Fruit fly (Drosophila melanogaster): ENCODE results near the gene Obp8a.

Obp8a gene

dm6 chrX:9243417-9243884 lies 28.8 kb downstream of the Obp8a start, which contains the start of the genes mxc and Larp7 (continued):
- TF ChIP-seq slp2 (GFP tag; optimal IDR thresholded peaks at IDR 0.05) (peak; percentile 57), pum (GFP tag; optimal IDR thresholded peaks at IDR 0.05) (peak; percentile 63), CG34422 (GFP tag; IDR thresholded peaks at IDR 0.05) (no peak), CG6654 (GFP tag; optimal IDR thresholded peaks at IDR 0.05) (no peak), rib (GFP tag; IDR thresholded peaks at IDR 0.05) (peak; percentile 38; the same call in 1 of the 2 replicates), CG13287 (GFP tag; IDR thresholded peaks at IDR 0.05; ENCODE audit: partially characterized antibody) (peak; percentile 85), CG10565 (GFP tag; optimal IDR thresholded peaks at IDR 0.05) (no peak), H2.0 (GFP tag; IDR thresholded peaks at IDR 0.05) (no peak), Stat92E (GFP tag; optimal IDR thresholded peaks at IDR 0.05) (no peak), sug (tag; optimal IDR thresholded peaks at IDR 0.05) (no peak), NfI (GFP tag; optimal IDR thresholded peaks at IDR 0.05) (peak; percentile 60), CG10209 (GFP tag; optimal IDR thresholded peaks at IDR 0.05) (peak; percentile 27), CG15479 (GFP tag; optimal IDR thresholded peaks at IDR 0.05) (no peak), bcd (GFP tag; optimal IDR thresholded peaks at IDR 0.05) (peak; percentile 49), kah (GFP tag; optimal IDR thresholded peaks at IDR 0.05) (no peak), nmo (GFP tag; optimal IDR thresholded peaks at IDR 0.05) (peak; percentile 73), bbx (GFP tag; IDR thresholded peaks at IDR 0.05; ENCODE audit: partially characterized antibody) (peak; percentile 62), chif (GFP tag; optimal IDR thresholded peaks at IDR 0.05) (peak; percentile 51 to 67), CG17186 (GFP tag; optimal IDR thresholded peaks at IDR 0.05) (peak; percentile 83), usp (GFP tag; optimal IDR thresholded peaks at IDR 0.05) (no peak), HLH4C (GFP tag; IDR thresholded peaks at IDR 0.05; ENCODE audit: partially characterized antibody) (peak; percentile 80), CG4282 (GFP tag; optimal IDR thresholded peaks at IDR 0.05) (peak; percentile 16), dan (GFP tag; IDR thresholded peaks at IDR 0.05) (no peak), zen2 (GFP tag; IDR thresholded peaks at IDR 0.05; ENCODE audit: partially characterized antibody) (peak; percentile 67; the same call in 1 of the 3 replicates), toy (GFP tag; IDR thresholded peaks at IDR 0.05) (no peak), CG4730 (GFP tag; IDR thresholded peaks at IDR 0.05) (no peak), nau (GFP tag; optimal IDR thresholded peaks at IDR 0.05) (no peak), croc (GFP tag; conservative IDR thresholded peaks at IDR 0.05) (no peak; the same call in 2 of the 3 replicates), disco-r (GFP tag; optimal IDR thresholded peaks at IDR 0.05) (no peak), ssp (GFP tag; IDR thresholded peaks at IDR 0.05) (peak; percentile 55), CG6689 (GFP tag; IDR thresholded peaks at IDR 0.05) (peak; percentile 57; the same call in 1 of the 2 replicates), ara (GFP tag; IDR thresholded peaks at IDR 0.05) (no peak), sima (GFP tag; optimal IDR thresholded peaks at IDR 0.05) (no peak), Atf-2 (GFP tag; optimal IDR thresholded peaks at IDR 0.05) (peak; percentile 48), CG7987 (GFP tag; optimal IDR thresholded peaks at IDR 0.05) (no peak), bowl (GFP tag; IDR thresholded peaks at IDR 0.05) (no peak), YL-1 (GFP tag; optimal IDR thresholded peaks at IDR 0.05) (peak; percentile 26), Gsc (GFP tag; IDR thresholded peaks at IDR 0.05) (no peak), pfk (GFP tag; optimal IDR thresholded peaks at IDR 0.05) (no peak), CG14965 (GFP tag; optimal IDR thresholded peaks at IDR 0.05; ENCODE audit: borderline replicate concordance) (no peak), sqz (GFP tag; optimal IDR thresholded peaks at IDR 0.05) (no peak), wdn (GFP tag; IDR thresholded peaks at IDR 0.05) (no peak), klu (GFP tag; IDR thresholded peaks at IDR 0.05) (peak; percentile 45; the same call in 1 of the 2 replicates), fru (optimal IDR thresholded peaks at IDR 0.05) (no peak), cato (GFP tag; optimal IDR thresholded peaks at IDR 0.05; ENCODE audit: borderline replicate concordance) (peak; percentile 18), CG12769 (tag; optimal IDR thresholded peaks at IDR 0.05) (no peak), CG12391 (tag; optimal IDR thresholded peaks at IDR 0.05) (peak; percentile 65), CG16813 (GFP tag; IDR thresholded peaks at IDR 0.05; ENCODE audit: partially characterized antibody) (peak; percentile 91), Pdp1 (GFP tag; optimal IDR thresholded peaks at IDR 0.05) (peak; percentile 64 to 73), Dip3 (GFP tag; optimal IDR thresholded peaks at IDR 0.05) (peak; percentile 68)

All from whole organism, embryonic.